Fruit fly (Drosophila melanogaster) whole organism, embryonic: Measurements from ENCODE around the gene Eip93F.

Experiments
- Ada2b ChIP-seq: fragments of 200-800 bp; sonication (Bioruptor generic); IDR thresholded peaks from 2 replicates; pipeline ENCODE4 v1.3.6; 2022; ENCODE audit warnings: missing biosample characterization, missing genetic modification characterization
- Awh ChIP-seq: fragments of 200-800 bp; sonication (Bioruptor generic); IDR thresholded peaks from 2 replicates; pipeline ENCODE4, ENCODE4 v1.3.6; 2022; ENCODE audit warnings: missing biosample characterization, missing genetic modification characterization
- Bgb ChIP-seq: fragments of 200-800 bp; sonication (Bioruptor generic); IDR thresholded peaks from 2 replicates; pipeline ENCODE4 v1.3.6; 2022; ENCODE audit warnings: missing biosample characterization, missing genetic modification characterization; ENCODE audit not compliant: partially characterized antibody
- CG1024 ChIP-seq: fragments of 200-800 bp; sonication (Bioruptor generic); IDR thresholded peaks from 2 replicates; pipeline ENCODE4 v1.3.6; 2022; ENCODE audit warnings: missing biosample characterization, missing genetic modification characterization
- CG10366 ChIP-seq: fragments of 200-800 bp; sonication (Bioruptor generic); IDR thresholded peaks from 2 replicates; pipeline ENCODE4 v1.3.6; 2022; ENCODE audit warnings: missing biosample characterization, missing genetic modification characterization
- CG11504 ChIP-seq: fragments of 200-800 bp; sonication (Bioruptor generic); optimal IDR thresholded peaks from 3 replicates; lab custom pipeline; 2019; ENCODE audit warnings: missing biosample characterization, mild to moderate bottlenecking, missing genetic modification characterization, moderate library complexity
- CG12104 ChIP-seq: fragments of 200-800 bp; sonication (Bioruptor generic); optimal IDR thresholded peaks from 3 replicates; lab custom pipeline; 2016; ENCODE audit warnings: missing biosample characterization, missing genetic modification characterization
- CG12299 ChIP-seq: fragments of 200-800 bp; sonication (Bioruptor generic); optimal IDR thresholded peaks from 2 replicates; lab custom pipeline; 2018; ENCODE audit warnings: missing biosample characterization, mild to moderate bottlenecking, missing genetic modification characterization
- CG12744 ChIP-seq: fragments of 200-800 bp; sonication (Bioruptor generic); optimal IDR thresholded peaks from 2 replicates; lab custom pipeline; 2016; ENCODE audit warnings: missing biosample characterization, missing genetic modification characterization
- CG14050 ChIP-seq: fragments of 200-800 bp; sonication (Bioruptor generic); IDR thresholded peaks from 3 replicates; pipeline ENCODE4 v1.3.6; 2022; ENCODE audit warnings: missing biosample characterization, missing genetic modification characterization
- CG1647 ChIP-seq: fragments of 200-800 bp; sonication (Bioruptor generic); optimal IDR thresholded peaks from 3 replicates; lab custom pipeline; 2016; ENCODE audit warnings: missing biosample characterization, missing genetic modification characterization
- CG17612 ChIP-seq: fragments of 200-800 bp; sonication (Bioruptor generic); IDR thresholded peaks from 2 replicates; pipeline ENCODE4 v1.3.6; 2022; ENCODE audit warnings: missing biosample characterization, missing genetic modification characterization
- CG18476 ChIP-seq: fragments of 200-800 bp; sonication (Bioruptor generic); optimal IDR thresholded peaks from 2 replicates; lab custom pipeline; 2016; ENCODE audit warnings: missing biosample characterization, mild to moderate bottlenecking, missing genetic modification characterization
- CG18599 ChIP-seq: fragments of 200-800 bp; sonication (Bioruptor generic); optimal IDR thresholded peaks from 3 replicates; lab custom pipeline; 2017; ENCODE audit warnings: missing biosample characterization, missing genetic modification characterization, mild to moderate bottlenecking, moderate library complexity, missing genetic modification reagents
- CG30020 ChIP-seq: fragments of 200-800 bp; optimal IDR thresholded peaks from 2 replicates; lab custom pipeline; 2019; ENCODE audit warnings: missing biosample characterization, mild to moderate bottlenecking, missing genetic modification characterization, moderate library complexity
- CG33557 ChIP-seq: fragments of 200-800 bp; sonication (Bioruptor generic); optimal IDR thresholded peaks from 2 replicates; lab custom pipeline; 2019; ENCODE audit warnings: missing biosample characterization, mild to moderate bottlenecking, missing genetic modification characterization, moderate library complexity
- CG4424 ChIP-seq: fragments of 200-800 bp; sonication (Bioruptor generic); optimal IDR thresholded peaks from 3 replicates; lab custom pipeline; 2016; ENCODE audit warnings: missing biosample characterization, missing genetic modification characterization
- CG5245 ChIP-seq: fragments of 200-800 bp; sonication (Bioruptor generic); optimal IDR thresholded peaks from 3 replicates; lab custom pipeline; 2016; ENCODE audit warnings: missing biosample characterization, missing genetic modification characterization
- CG8944 ChIP-seq: fragments of 200-800 bp; sonication (Bioruptor generic); optimal IDR thresholded peaks from 3 replicates; lab custom pipeline; 2016; ENCODE audit warnings: missing biosample characterization, missing genetic modification characterization
- CHES-1-like ChIP-seq: fragments of 200-800 bp; sonication (Bioruptor generic); optimal IDR thresholded peaks from 2 replicates; lab custom pipeline; 2016; ENCODE audit warnings: missing biosample characterization, missing genetic modification characterization
- D ChIP-seq, 2 experiments: fragments of 200-800 bp in 1 of 2; fragments of >200 bp in 1 of 2; sonication (Bioruptor generic) in 1 of 2; optimal IDR thresholded peaks; 2 replicates in 1 of 2; 3 replicates in 1 of 2; lab custom pipeline; 2017; ENCODE audit warnings: mild to moderate bottlenecking in 1 of 2, missing biosample characterization in 1 of 2, missing genetic modification characterization in 1 of 2, missing genetic modification reagents in 1 of 2
- Dbx ChIP-seq: fragments of 200-800 bp; sonication (Bioruptor generic); IDR thresholded peaks from 3 replicates; pipeline ENCODE4 v1.3.6; 2022; ENCODE audit warnings: missing biosample characterization, missing genetic modification characterization
- Dp ChIP-seq: fragments of 200-800 bp; sonication (Bioruptor generic); optimal IDR thresholded peaks from 2 replicates; lab custom pipeline; 2018; ENCODE audit warnings: missing biosample characterization, mild to moderate bottlenecking, missing genetic modification characterization, moderate library complexity
- Gug ChIP-seq: fragments of 200-800 bp; sonication (Bioruptor generic); IDR thresholded peaks from 4 replicates; pipeline ENCODE4 v1.3.6; 2022; ENCODE audit warnings: missing biosample characterization, missing genetic modification characterization
- HLH4C ChIP-seq: fragments of 200-800 bp; sonication (Bioruptor generic); IDR thresholded peaks from 3 replicates; pipeline ENCODE4 v1.3.6; 2022; ENCODE audit warnings: missing biosample characterization, missing genetic modification characterization; ENCODE audit not compliant: partially characterized antibody
- HmgZ ChIP-seq: fragments of 200-800 bp; sonication (Bioruptor generic); optimal IDR thresholded peaks from 2 replicates; lab custom pipeline; 2018; ENCODE audit warnings: missing biosample characterization, mild to moderate bottlenecking, missing genetic modification characterization
- Neu2 ChIP-seq: fragments of 200-800 bp; sonication (Bioruptor generic); optimal IDR thresholded peaks from 3 replicates; lab custom pipeline; 2016; ENCODE audit warnings: missing biosample characterization, missing genetic modification characterization, borderline replicate concordance
- TFAM ChIP-seq: fragments of 200-800 bp; sonication (Bioruptor generic); optimal IDR thresholded peaks from 2 replicates; lab custom pipeline; 2017; ENCODE audit warnings: missing biosample characterization, missing genetic modification characterization, inconsistent platforms
- Trl ChIP-seq, 3 experiments: fragments of >200 bp in 2 of 3; fragments of 200-800 bp in 1 of 3; sonication (Bioruptor generic) in 1 of 3; optimal IDR thresholded peaks; 2 replicates in 1 of 3; 3 replicates in 2 of 3; lab custom pipeline; 2016 to 2017; ENCODE audit warnings: missing biosample characterization in 1 of 3, missing genetic modification characterization in 1 of 3
- Vsx1 ChIP-seq: fragments of 200-800 bp; sonication (Bioruptor generic); optimal IDR thresholded peaks from 2 replicates; lab custom pipeline; 2017; ENCODE audit warnings: missing biosample characterization, mild to moderate bottlenecking, missing genetic modification characterization, missing genetic modification reagents
- YL-1 ChIP-seq: fragments of 200-800 bp; sonication (Bioruptor generic); optimal IDR thresholded peaks from 3 replicates; lab custom pipeline; 2017; ENCODE audit warnings: missing biosample characterization, mild to moderate bottlenecking, missing genetic modification characterization
- cato ChIP-seq: fragments of 200-800 bp; sonication (Bioruptor generic); optimal IDR thresholded peaks from 2 replicates; lab custom pipeline; 2016; ENCODE audit warnings: missing biosample characterization, missing genetic modification characterization, borderline replicate concordance
- cg ChIP-seq: fragments of 200-800 bp; sonication (Bioruptor generic); optimal IDR thresholded peaks from 3 replicates; lab custom pipeline; 2019; ENCODE audit warnings: missing biosample characterization, mild to moderate bottlenecking, missing genetic modification characterization, moderate library complexity
- en ChIP-seq: fragments of 200-800 bp; sonication (Bioruptor generic); optimal IDR thresholded peaks from 2 replicates; lab custom pipeline; 2016; ENCODE audit warnings: missing biosample characterization, missing genetic modification characterization
- grn ChIP-seq: fragments of 200-800 bp; sonication (Bioruptor generic); optimal IDR thresholded peaks from 3 replicates; lab custom pipeline; 2017; ENCODE audit warnings: missing biosample characterization, missing genetic modification characterization
- hb ChIP-seq: fragments of 200-800 bp; sonication (Bioruptor generic); IDR thresholded peaks from 3 replicates; pipeline ENCODE4 v1.3.6; 2022; ENCODE audit warnings: missing biosample characterization, missing genetic modification characterization; ENCODE audit not compliant: partially characterized antibody
- knrl ChIP-seq: fragments of 200-800 bp; sonication (Bioruptor generic); IDR thresholded peaks from 3 replicates; pipeline ENCODE4 v1.3.6; 2022; ENCODE audit warnings: missing biosample characterization, missing genetic modification characterization; ENCODE audit not compliant: partially characterized antibody
- onecut ChIP-seq: fragments of 200-800 bp; sonication (Bioruptor generic); IDR thresholded peaks from 2 replicates; pipeline ENCODE4 v1.3.6; 2022; ENCODE audit warnings: missing biosample characterization, missing genetic modification characterization
- otp ChIP-seq: fragments of 200-800 bp; sonication (Bioruptor generic); IDR thresholded peaks from 3 replicates; pipeline ENCODE4, ENCODE4 v1.3.6; 2022; ENCODE audit warnings: missing biosample characterization, missing genetic modification characterization
- p53 ChIP-seq: fragments of 200-800 bp; sonication (Bioruptor generic); optimal IDR thresholded peaks from 2 replicates; lab custom pipeline; 2016; ENCODE audit warnings: missing biosample characterization, missing genetic modification characterization
- pfk ChIP-seq: fragments of 200-800 bp; sonication (Bioruptor generic); optimal IDR thresholded peaks from 2 replicates; lab custom pipeline; 2018; ENCODE audit warnings: missing biosample characterization, mild to moderate bottlenecking, missing genetic modification characterization, moderate library complexity
- pnt ChIP-seq: fragments of 200-800 bp; sonication (Bioruptor generic); optimal IDR thresholded peaks from 3 replicates; lab custom pipeline; 2016; ENCODE audit warnings: missing biosample characterization, missing genetic modification characterization
- pum ChIP-seq: fragments of 200-800 bp; sonication (Bioruptor generic); optimal IDR thresholded peaks from 2 replicates; lab custom pipeline; 2016; ENCODE audit warnings: missing biosample characterization, missing genetic modification characterization
- shn ChIP-seq: fragments of 200-800 bp; sonication (Bioruptor generic); optimal IDR thresholded peaks from 3 replicates; lab custom pipeline; 2016; ENCODE audit warnings: missing biosample characterization, missing genetic modification characterization
- stc ChIP-seq: fragments of 200-800 bp; sonication (Bioruptor generic); IDR thresholded peaks from 2 replicates; pipeline ENCODE4 v1.3.6; 2022; ENCODE audit warnings: missing biosample characterization, missing genetic modification characterization
- tap ChIP-seq: fragments of 200-800 bp; optimal IDR thresholded peaks from 3 replicates; lab custom pipeline; 2019; ENCODE audit warnings: missing biosample characterization, mild to moderate bottlenecking, missing genetic modification characterization, moderate library complexity
- twi ChIP-seq: fragments of 200-800 bp; optimal IDR thresholded peaks from 2 replicates; lab custom pipeline; 2019; ENCODE audit warnings: missing biosample characterization, mild to moderate bottlenecking, missing genetic modification characterization, moderate library complexity
- vnd ChIP-seq: fragments of 200-800 bp; sonication (Bioruptor generic); IDR thresholded peaks from 3 replicates; pipeline ENCODE4 v1.3.6; 2022; ENCODE audit warnings: missing biosample characterization, missing genetic modification characterization; ENCODE audit not compliant: partially characterized antibody
- wek ChIP-seq: fragments of 200-800 bp; sonication (Bioruptor generic); optimal IDR thresholded peaks from 3 replicates; lab custom pipeline; 2018; ENCODE audit warnings: missing biosample characterization, mild to moderate bottlenecking, missing genetic modification characterization, moderate library complexity

Gene Eip93F

dm6 chr3R:22023041-22023626 is 74.2 kb downstream of the Eip93F start, which contains the start of the genes Mitofilin and mRpL35 (continued):
- TF ChIP-seq tap = no peak
- no peak for TF ChIP-seq hb (GFP tag; lab: Robert Waterston, UW)
- TF ChIP-seq CG12104 (GFP tag; lab: Kevin White, UChicago) = peak; percentile 11
- TF ChIP-seq cato = no peak
- no peak for TF ChIP-seq CG33557 (GFP tag; lab: Kevin White, UChicago)
- peak; percentile 47 for TF ChIP-seq shn
- TF ChIP-seq CG8944 (GFP tag; lab: Kevin White, UChicago) = peak; percentile 63
- no peak for TF ChIP-seq cg (GFP tag; lab: Kevin White, UChicago)
- TF ChIP-seq pfk (GFP tag; lab: Kevin White, UChicago) = no peak
- TF ChIP-seq twi (tag; lab: Kevin White, UChicago) = no peak
- peak; percentile 17 for TF ChIP-seq CG30020 (tag; lab: Kevin White, UChicago)
- no peak for TF ChIP-seq CG5245
- TF ChIP-seq CG11504 = no peak
- TF ChIP-seq TFAM (GFP tag; lab: Kevin White, UChicago) = no peak
- TF ChIP-seq vnd (GFP tag; lab: Robert Waterston, UW) = peak; percentile 63
- TF ChIP-seq CG14050 = no peak
- peak; percentile 38 for TF ChIP-seq CG4424
- TF ChIP-seq wek (GFP tag; lab: Kevin White, UChicago) = no peak
- no peak for TF ChIP-seq pnt (GFP tag; lab: Kevin White, UChicago)
- peak; percentile 3; the same call in 1 of the 2 replicates for TF ChIP-seq onecut (GFP tag; lab: Robert Waterston, UW)
- peak; percentile 48 for TF ChIP-seq grn (GFP tag; lab: Kevin White, UChicago)
- TF ChIP-seq Bgb (GFP tag; lab: Robert Waterston, UW) = peak; percentile 54
- no peak for TF ChIP-seq CG1647 (GFP tag; lab: Kevin White, UChicago)
- peak; percentile 55 for TF ChIP-seq pum (GFP tag; lab: Kevin White, UChicago)
- peak; percentile 78 for TF ChIP-seq CHES-1-like (GFP tag; lab: Kevin White, UChicago)
- peak; percentile 94 for TF ChIP-seq Vsx1 (GFP tag; lab: Kevin White, UChicago)
- TF ChIP-seq Gug (GFP tag; lab: Robert Waterston, UW) = peak; percentile 24; the same call in 2 of the 4 replicates
- no peak for TF ChIP-seq otp (GFP tag; lab: Robert Waterston, UW)
- no peak for TF ChIP-seq CG18476
- TF ChIP-seq Awh (GFP tag; lab: Robert Waterston, UW) = no peak
- peak; percentile 9 for TF ChIP-seq HmgZ (tag; lab: Kevin White, UChicago)
- TF ChIP-seq stc (GFP tag; lab: Robert Waterston, UW) = no peak
- peak; percentile 63 for TF ChIP-seq YL-1 (GFP tag; lab: Kevin White, UChicago)
- TF ChIP-seq en = no peak
- TF ChIP-seq CG18599 (GFP tag; lab: Kevin White, UChicago) = no peak
- no peak for TF ChIP-seq CG17612 (GFP tag; lab: Robert Waterston, UW)
- TF ChIP-seq Ada2b = no peak
- TF ChIP-seq Dp (GFP tag; lab: Kevin White, UChicago) = no peak
- no peak for TF ChIP-seq CG10366 (GFP tag; lab: Robert Waterston, UW)
- no peak for TF ChIP-seq D (optimal IDR thresholded peaks at IDR 0.05; lab: Kevin White, UChicago)
- TF ChIP-seq D (GFP tag; optimal IDR thresholded peaks at IDR 0.05; lab: Kevin White, UChicago) = no peak
- TF ChIP-seq HLH4C (GFP tag; lab: Robert Waterston, UW) = peak; percentile 33; the same call in 1 of the 3 replicates
- TF ChIP-seq p53 (GFP tag; lab: Kevin White, UChicago) = peak; percentile 38
- peak; percentile 66; the same call in 2 of the 3 replicates for TF ChIP-seq knrl (GFP tag; lab: Robert Waterston, UW)
- TF ChIP-seq Neu2 (GFP tag; lab: Kevin White, UChicago) = no peak
- TF ChIP-seq CG12744 (GFP tag; lab: Kevin White, UChicago) = no peak
- TF ChIP-seq CG1024 = no peak
- TF ChIP-seq Trl (optimal IDR thresholded peaks at IDR 0.05; lab: Kevin White, UChicago) = no peak
- peak; percentile 41 for TF ChIP-seq Trl (GFP tag; optimal IDR thresholded peaks at IDR 0.05; lab: Kevin White, UChicago)
- TF ChIP-seq CG12299 (tag; lab: Kevin White, UChicago) = no peak
- TF ChIP-seq Dbx (GFP tag; lab: Robert Waterston, UW) = no peak
